Worm (Caenorhabditis elegans) whole organism, L3 larva: ENCODE measurements around the gene gpx-6.

Source experiments
- jun-1 ChIP-seq: fragments of 150-350 bp; optimal IDR thresholded peaks from 2 replicates; lab custom pipeline; 2014; ENCODE audit warnings: missing biosample characterization, missing genetic modification reagents, missing genetic modification characterization
- skn-1 ChIP-seq: fragments of 150-350 bp; optimal IDR thresholded peaks from 2 replicates; lab custom pipeline; 2014; ENCODE audit warnings: missing biosample characterization, missing genetic modification characterization
- ztf-11 ChIP-seq: fragments of 150-350 bp; optimal IDR thresholded peaks from 2 replicates; lab custom pipeline; 2014; ENCODE audit warnings: missing biosample characterization, missing genetic modification characterization

DNA sequence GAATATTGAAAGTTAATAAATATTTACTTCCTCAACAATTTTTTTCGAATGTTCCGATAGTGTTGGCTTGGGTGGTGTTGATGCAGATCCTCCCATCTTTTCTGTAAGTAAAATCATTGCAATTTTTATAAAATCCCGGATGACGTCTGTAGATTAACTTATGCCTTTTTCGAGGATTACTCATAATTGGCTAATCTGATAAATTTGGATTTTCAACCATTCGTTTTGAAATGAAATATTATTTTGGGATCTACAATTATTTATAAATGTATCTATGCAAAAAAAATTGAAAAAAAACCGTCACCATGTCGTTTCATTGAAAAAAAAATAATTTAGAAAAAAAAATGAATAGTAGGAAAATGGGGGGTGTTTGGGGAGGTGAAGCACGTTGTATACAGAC lies 20.9 kb upstream of the gpx-6 start, which contains the start of gene glrx-22:
- TF ChIP-seq skn-1 (tag; lab: Kevin White, UChicago) (no peak), jun-1 (tag; lab: Kevin White, UChicago) (no peak), ztf-11 (tag; lab: Kevin White, UChicago) (no peak)
